Fruit fly (Drosophila melanogaster): Measurements from ENCODE around the gene CG43231.
A peak's percentile ranks its signal among the peaks of the same experiment; 100 is the strongest.

The CG43231 gene

dm6 chr2L:17747133-17747824, 42.8 kb downstream of the CG43231 start (continued):
- TF ChIP-seq tll (GFP tag; optimal IDR thresholded peaks at IDR 0.05): no peak
- TF ChIP-seq CG13287 (GFP tag; IDR thresholded peaks at IDR 0.05; ENCODE audit: partially characterized antibody): no peak
- TF ChIP-seq Ptx1 (GFP tag; IDR thresholded peaks at IDR 0.05): no peak
- no peak for TF ChIP-seq CG34376 (GFP tag; optimal IDR thresholded peaks at IDR 0.05)
- no peak for TF ChIP-seq CG30431 (GFP tag; optimal IDR thresholded peaks at IDR 0.05)
- no peak for TF ChIP-seq CG10654 (GFP tag; optimal IDR thresholded peaks at IDR 0.05)
- no peak for TF ChIP-seq CG2120 (GFP tag; optimal IDR thresholded peaks at IDR 0.05)
- no peak for TF ChIP-seq CG12299 (tag; optimal IDR thresholded peaks at IDR 0.05)
- TF ChIP-seq CG1792 (GFP tag; optimal IDR thresholded peaks at IDR 0.05): no peak
- no peak for TF ChIP-seq crp (GFP tag; optimal IDR thresholded peaks at IDR 0.05)
- no peak for TF ChIP-seq E2f1 (GFP tag; IDR thresholded peaks at IDR 0.05)
- peak; percentile 62 for TF ChIP-seq CG13424 (tag; optimal IDR thresholded peaks at IDR 0.05)
- TF ChIP-seq CG6854 (GFP tag; optimal IDR thresholded peaks at IDR 0.05): no peak
- TF ChIP-seq E2f2 (GFP tag; IDR thresholded peaks at IDR 0.05): no peak
- TF ChIP-seq sug (tag; optimal IDR thresholded peaks at IDR 0.05): no peak
- TF ChIP-seq CG16779 (GFP tag; IDR thresholded peaks at IDR 0.05): no peak
- peak; percentile 54 for TF ChIP-seq CG17829 (tag; optimal IDR thresholded peaks at IDR 0.05)
- no peak for TF ChIP-seq ash1 (GFP tag; optimal IDR thresholded peaks at IDR 0.05)
- TF ChIP-seq kni (GFP tag; optimal IDR thresholded peaks at IDR 0.05): no peak
- TF ChIP-seq CG14667 (GFP tag; IDR thresholded peaks at IDR 0.05): no peak
- TF ChIP-seq CG12942 (GFP tag; optimal IDR thresholded peaks at IDR 0.05): no peak
- TF ChIP-seq CG10147 (GFP tag; optimal IDR thresholded peaks at IDR 0.05): no peak
- no peak for TF ChIP-seq wek (GFP tag; optimal IDR thresholded peaks at IDR 0.05)
- no peak for TF ChIP-seq CG8765 (GFP tag; IDR thresholded peaks at IDR 0.05)
- no peak for TF ChIP-seq Kr (GFP tag; optimal IDR thresholded peaks at IDR 0.05)
- peak; percentile 52; the same call in 2 of the 3 replicates for TF ChIP-seq CG17361 (GFP tag; IDR thresholded peaks at IDR 0.05)
- TF ChIP-seq sima (GFP tag; optimal IDR thresholded peaks at IDR 0.05): no peak
- TF ChIP-seq Dfd (GFP tag; optimal IDR thresholded peaks at IDR 0.05): no peak
- no peak for TF ChIP-seq CTCF (GFP tag; optimal IDR thresholded peaks at IDR 0.05)
- no peak for TF ChIP-seq Eip74EF (GFP tag; optimal IDR thresholded peaks at IDR 0.05)
- no peak for TF ChIP-seq tio (GFP tag; optimal IDR thresholded peaks at IDR 0.05)
- TF ChIP-seq Chrac-16 (GFP tag; optimal IDR thresholded peaks at IDR 0.05): peak; percentile 23
- no peak for TF ChIP-seq sisA (GFP tag; IDR thresholded peaks at IDR 0.05)
- peak; percentile 5 for TF ChIP-seq CG15269 (tag; optimal IDR thresholded peaks at IDR 0.05)
- no peak for TF ChIP-seq Asciz (GFP tag; optimal IDR thresholded peaks at IDR 0.05)

- TF ChIP-seq twi (tag; optimal IDR thresholded peaks at IDR 0.05) (peak; percentile 100), CG18619 (GFP tag; optimal IDR thresholded peaks at IDR 0.05) (no peak), E2f2 (GFP tag; IDR thresholded peaks at IDR 0.05) (no peak), CG12219 (GFP tag; optimal IDR thresholded peaks at IDR 0.05) (no peak), cad (GFP tag; optimal IDR thresholded peaks at IDR 0.05) (peak; percentile 92), tll (GFP tag; optimal IDR thresholded peaks at IDR 0.05) (peak in 1 of 2 experiments; percentile 71), Drgx (GFP tag; IDR thresholded peaks at IDR 0.05) (no peak), zen (tag; optimal IDR thresholded peaks at IDR 0.05) (peak; percentile 8), pnt (GFP tag; optimal IDR thresholded peaks at IDR 0.05) (no peak), lbe (GFP tag; optimal IDR thresholded peaks at IDR 0.05) (peak; percentile 15), Hsf (GFP tag; optimal IDR thresholded peaks at IDR 0.05) (no peak)
Observed at dm6 chr2L:17748746-17749358, 44.4 kb downstream of the CG43231 start.
